Fruit fly (Drosophila melanogaster) whole organism, wandering third instar larva: Measurements from ENCODE around the gene PMCA.

ENCODE experiments used
- Abd-B ChIP-seq: fragments of >200 bp; optimal IDR thresholded peaks from 2 replicates; lab custom pipeline; 2017; ENCODE audit warnings: missing biosample characterization, missing genetic modification characterization
- Myc ChIP-seq: fragments of >200 bp; optimal IDR thresholded peaks from 2 replicates; lab custom pipeline; 2017
- N ChIP-seq: fragments of >200 bp; optimal IDR thresholded peaks from 2 replicates; lab custom pipeline; 2018; ENCODE audit warnings: missing biosample characterization, missing external identifiers, missing genetic modification characterization
- brk ChIP-seq: fragments of 200-800 bp; sonication (Bioruptor generic); optimal IDR thresholded peaks from 2 replicates; lab custom pipeline; 2016; ENCODE audit warnings: missing biosample characterization, mild to moderate bottlenecking, missing genetic modification characterization
- foxo ChIP-seq, 2 experiments: fragments of 200-800 bp; sonication (Bioruptor generic); optimal IDR thresholded peaks; 2 replicates in 1 of 2; 3 replicates in 1 of 2; lab custom pipeline; 2016 to 2017; ENCODE audit warnings: missing biosample characterization in 2 of 2, missing genetic modification characterization in 2 of 2
- h ChIP-seq: fragments of 200-800 bp; sonication (Bioruptor generic); optimal IDR thresholded peaks from 3 replicates; lab custom pipeline; 2016; ENCODE audit warnings: missing biosample characterization, mild to moderate bottlenecking, missing genetic modification characterization
- jim ChIP-seq: fragments of 175-275, 200-325 bp; sonication (Bioruptor generic); optimal IDR thresholded peaks from 2 replicates; lab custom pipeline; 2016; ENCODE audit warnings: missing biosample characterization, mild to moderate bottlenecking, missing genetic modification characterization
- sv ChIP-seq: fragments of 200-800 bp; sonication (Bioruptor generic); optimal IDR thresholded peaks from 3 replicates; lab custom pipeline; 2016; ENCODE audit warnings: missing biosample characterization, missing genetic modification characterization
- tai ChIP-seq: sonication (Bioruptor generic); optimal IDR thresholded peaks from 2 replicates; lab custom pipeline; 2016; ENCODE audit warnings: missing biosample characterization, missing genetic modification characterization

DNA sequence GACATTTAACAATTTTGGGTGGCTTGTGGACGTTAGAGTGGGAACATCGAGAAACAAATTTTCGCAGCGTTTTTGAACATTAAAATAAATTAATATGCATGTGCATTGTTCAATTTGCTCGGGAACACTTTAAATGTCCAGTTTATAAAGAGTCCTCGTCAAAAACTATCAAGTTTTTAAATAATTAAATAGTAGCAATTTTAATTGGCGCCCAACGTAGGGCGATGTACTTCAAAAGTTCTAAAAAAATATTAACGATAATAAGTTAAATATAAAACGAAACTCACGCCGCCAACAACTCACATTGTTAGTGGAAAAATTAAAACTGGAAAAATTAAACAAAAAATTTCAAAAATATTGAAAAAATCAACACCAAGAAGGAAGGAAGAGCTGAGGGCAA lies 66.3 kb downstream of the PMCA start:
- TF ChIP-seq h (GFP tag; lab: Kevin White, UChicago) (no peak), tai (GFP tag; lab: Kevin White, UChicago) (no peak), Myc (lab: Kevin White, UChicago) (no peak), jim (GFP tag; lab: Kevin White, UChicago) (no peak), sv (GFP tag; lab: Kevin White, UChicago) (no peak), N (GFP tag; lab: Kevin White, UChicago) (no peak), foxo (GFP tag; optimal IDR thresholded peaks at IDR 0.05; lab: Kevin White, UChicago) (no peak), Abd-B (no peak), brk (GFP tag; lab: Kevin White, UChicago) (no peak)
